Fruit fly (Drosophila melanogaster) whole organism, wandering third instar larva: ENCODE data around the gene S1P.
A peak's percentile ranks its signal among the peaks of the same experiment; 100 is the strongest.

Experiments used
- Abd-B ChIP-seq: fragments of >200 bp; optimal IDR thresholded peaks from 2 replicates; lab custom pipeline; 2017; ENCODE audit warnings: missing biosample characterization, missing genetic modification characterization
- CG32264 ChIP-seq: fragments of 200-800 bp; sonication (Bioruptor generic); optimal IDR thresholded peaks from 2 replicates; lab custom pipeline; 2016; ENCODE audit warnings: missing biosample characterization, missing genetic modification characterization
- CrebA ChIP-seq: fragments of 200-800 bp; sonication (Bioruptor generic); optimal IDR thresholded peaks from 2 replicates; lab custom pipeline; 2016; ENCODE audit warnings: missing biosample characterization, mild to moderate bottlenecking, missing genetic modification characterization, borderline replicate concordance
- Dfd ChIP-seq: fragments of >200 bp; optimal IDR thresholded peaks from 2 replicates; lab custom pipeline; 2017; ENCODE audit warnings: missing biosample characterization, missing genetic modification characterization
- Dif ChIP-seq: fragments of 200-275, 200-300 bp; sonication (Bioruptor generic); optimal IDR thresholded peaks from 2 replicates; lab custom pipeline; 2018; ENCODE audit warnings: missing biosample characterization, missing genetic modification characterization; ENCODE audit not compliant: partially characterized antibody
- GATAd ChIP-seq: sonication (Bioruptor generic); optimal IDR thresholded peaks from 2 replicates; lab custom pipeline; 2016; ENCODE audit warnings: missing biosample characterization, missing genetic modification characterization
- Hnf4 ChIP-seq: fragments of 200-800 bp; sonication (Bioruptor generic); optimal IDR thresholded peaks from 2 replicates; lab custom pipeline; 2016; ENCODE audit warnings: missing biosample characterization, mild to moderate bottlenecking, missing genetic modification characterization
- Hr78 ChIP-seq: fragments of >200 bp; optimal IDR thresholded peaks from 2 replicates; lab custom pipeline; 2017; ENCODE audit warnings: missing biosample characterization, missing genetic modification characterization
- Jra ChIP-seq: sonication (Bioruptor generic); optimal IDR thresholded peaks from 2 replicates; lab custom pipeline; 2016; ENCODE audit warnings: missing biosample characterization, missing genetic modification characterization
- Mio ChIP-seq: sonication (Bioruptor generic); optimal IDR thresholded peaks from 2 replicates; lab custom pipeline; 2016; ENCODE audit warnings: missing biosample characterization, missing genetic modification characterization
- N ChIP-seq: fragments of >200 bp; optimal IDR thresholded peaks from 2 replicates; lab custom pipeline; 2018; ENCODE audit warnings: missing biosample characterization, missing external identifiers, missing genetic modification characterization
- Rel ChIP-seq, 2 experiments: fragments of 200-800 bp; sonication (Bioruptor generic) in 1 of 2; optimal IDR thresholded peaks; 2 replicates in 1 of 2; 3 replicates in 1 of 2; lab custom pipeline; 2016 to 2019; ENCODE audit warnings: mild to moderate bottlenecking in 2 of 2, missing biosample characterization in 2 of 2, missing genetic modification characterization in 2 of 2, moderate library complexity in 1 of 2
- Sp1 ChIP-seq: fragments of 200-800 bp; sonication (Bioruptor generic); optimal IDR thresholded peaks from 3 replicates; lab custom pipeline; 2019; ENCODE audit warnings: missing biosample characterization, mild to moderate bottlenecking, missing genetic modification characterization, moderate library complexity
- Vsx2 ChIP-seq: fragments of 200-300, 225-300 bp; sonication (Bioruptor generic); optimal IDR thresholded peaks from 2 replicates; lab custom pipeline; 2018; ENCODE audit warnings: missing biosample characterization, missing genetic modification characterization; ENCODE audit not compliant: partially characterized antibody
- br ChIP-seq: fragments of 200-800 bp; sonication (Bioruptor generic); optimal IDR thresholded peaks from 2 replicates; lab custom pipeline; 2016; ENCODE audit warnings: missing biosample characterization, missing genetic modification characterization
- brk ChIP-seq: fragments of 200-800 bp; sonication (Bioruptor generic); optimal IDR thresholded peaks from 2 replicates; lab custom pipeline; 2016; ENCODE audit warnings: missing biosample characterization, mild to moderate bottlenecking, missing genetic modification characterization
- dl ChIP-seq, 2 experiments: fragments of 175-275, 200-275 bp in 1 of 2; fragments of 200-275 bp in 1 of 2; sonication (Bioruptor generic); optimal IDR thresholded peaks; lab custom pipeline; 2018; ENCODE audit warnings: mild to moderate bottlenecking in 2 of 2, missing biosample characterization in 2 of 2, missing genetic modification characterization in 2 of 2, moderate library complexity in 2 of 2; ENCODE audit not compliant: partially characterized antibody in 2 of 2, insufficient read depth in 1 of 2
- dsf ChIP-seq: sonication (Bioruptor generic); optimal IDR thresholded peaks from 2 replicates; lab custom pipeline; 2016; ENCODE audit warnings: missing biosample characterization, missing genetic modification characterization, borderline replicate concordance
- foxo ChIP-seq, 2 experiments: fragments of 200-800 bp; sonication (Bioruptor generic); optimal IDR thresholded peaks; 2 replicates in 1 of 2; 3 replicates in 1 of 2; lab custom pipeline; 2016 to 2017; ENCODE audit warnings: missing biosample characterization in 2 of 2, missing genetic modification characterization in 2 of 2
- fru ChIP-seq: fragments of 200-800 bp; sonication (Bioruptor generic); optimal IDR thresholded peaks from 3 replicates; lab custom pipeline; 2016; ENCODE audit warnings: missing biosample characterization, mild to moderate bottlenecking, missing genetic modification characterization
- h ChIP-seq: fragments of 200-800 bp; sonication (Bioruptor generic); optimal IDR thresholded peaks from 3 replicates; lab custom pipeline; 2016; ENCODE audit warnings: missing biosample characterization, mild to moderate bottlenecking, missing genetic modification characterization
- jim ChIP-seq: fragments of 175-275, 200-325 bp; sonication (Bioruptor generic); optimal IDR thresholded peaks from 2 replicates; lab custom pipeline; 2016; ENCODE audit warnings: missing biosample characterization, mild to moderate bottlenecking, missing genetic modification characterization
- lola ChIP-seq: fragments of >200 bp; optimal IDR thresholded peaks from 2 replicates; lab custom pipeline; 2017; ENCODE audit warnings: missing biosample characterization, missing genetic modification characterization
- sage ChIP-seq: fragments of 200-800 bp; sonication (Bioruptor generic); optimal IDR thresholded peaks from 2 replicates; lab custom pipeline; 2016; ENCODE audit warnings: missing biosample characterization, mild to moderate bottlenecking, missing genetic modification characterization
- sv ChIP-seq: fragments of 200-800 bp; sonication (Bioruptor generic); optimal IDR thresholded peaks from 3 replicates; lab custom pipeline; 2016; ENCODE audit warnings: missing biosample characterization, missing genetic modification characterization
- tai ChIP-seq: sonication (Bioruptor generic); optimal IDR thresholded peaks from 2 replicates; lab custom pipeline; 2016; ENCODE audit warnings: missing biosample characterization, missing genetic modification characterization
- usp ChIP-seq: fragments of >200 bp; optimal IDR thresholded peaks from 2 replicates; lab custom pipeline; 2017; ENCODE audit warnings: missing biosample characterization, missing genetic modification characterization
- woc ChIP-seq: sonication (Bioruptor generic); optimal IDR thresholded peaks from 2 replicates; lab custom pipeline; 2016; ENCODE audit warnings: missing biosample characterization, mild to moderate bottlenecking, missing genetic modification characterization

The S1P gene

DNA sequence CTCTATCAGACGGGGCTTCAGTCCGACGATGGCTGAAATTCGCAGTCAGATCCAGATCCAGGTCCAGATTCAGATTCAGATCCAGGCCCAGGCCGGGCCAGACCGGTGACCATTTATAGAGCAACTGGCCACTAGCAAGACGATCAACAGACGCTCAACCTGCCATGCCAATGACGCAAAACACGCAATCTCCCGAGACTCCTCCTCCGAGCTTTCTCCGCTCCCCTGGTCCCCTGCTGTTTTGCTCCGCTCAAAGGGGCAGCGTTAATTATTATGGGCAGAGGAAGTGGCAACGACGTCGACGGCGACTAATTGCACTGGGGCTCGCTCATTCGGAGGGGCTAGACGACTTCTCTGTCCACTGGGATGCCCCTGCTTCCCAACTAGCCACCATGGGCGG is 34.2 kb upstream of the S1P start:
- TF ChIP-seq dsf (no peak), GATAd (GFP tag; lab: Kevin White, UChicago) (no peak), br (GFP tag; lab: Kevin White, UChicago) (no peak), lola (GFP tag; lab: Kevin White, UChicago) (no peak), jim (GFP tag; lab: Kevin White, UChicago) (no peak), Abd-B (GFP tag; lab: Kevin White, UChicago) (no peak), Hnf4 (GFP tag; lab: Kevin White, UChicago) (no peak), brk (GFP tag; lab: Kevin White, UChicago) (no peak), Vsx2 (GFP tag; lab: Kevin White, UChicago) (no peak)

DNA sequence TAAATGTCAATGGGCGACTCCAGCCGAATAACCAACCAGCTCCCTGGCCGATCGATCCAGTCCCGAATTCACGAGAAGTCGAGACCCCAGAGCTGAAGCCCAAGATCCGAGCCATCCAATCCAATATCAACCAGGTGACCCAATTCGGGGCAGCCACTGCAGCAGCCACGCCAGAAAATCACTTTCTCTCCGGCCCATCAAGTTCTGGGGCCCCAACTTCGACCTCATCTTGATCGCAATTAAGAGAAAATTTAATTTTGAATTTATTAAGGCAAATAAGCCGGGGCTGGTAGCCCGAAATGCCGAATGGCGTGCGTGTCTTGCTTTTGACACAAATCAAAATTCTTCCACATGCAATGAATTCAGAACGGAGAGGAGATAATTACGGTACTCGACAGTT is 30.7 kb upstream of the S1P start:
- TF ChIP-seq CrebA (no peak), sage (GFP tag; lab: Kevin White, UChicago) (no peak), foxo (GFP tag; optimal IDR thresholded peaks at IDR 0.05; lab: Kevin White, UChicago) (no peak), usp (no peak), N (GFP tag; lab: Kevin White, UChicago) (no peak)
- TF ChIP-seq, all 38 proteins: peak for 0

DNA sequence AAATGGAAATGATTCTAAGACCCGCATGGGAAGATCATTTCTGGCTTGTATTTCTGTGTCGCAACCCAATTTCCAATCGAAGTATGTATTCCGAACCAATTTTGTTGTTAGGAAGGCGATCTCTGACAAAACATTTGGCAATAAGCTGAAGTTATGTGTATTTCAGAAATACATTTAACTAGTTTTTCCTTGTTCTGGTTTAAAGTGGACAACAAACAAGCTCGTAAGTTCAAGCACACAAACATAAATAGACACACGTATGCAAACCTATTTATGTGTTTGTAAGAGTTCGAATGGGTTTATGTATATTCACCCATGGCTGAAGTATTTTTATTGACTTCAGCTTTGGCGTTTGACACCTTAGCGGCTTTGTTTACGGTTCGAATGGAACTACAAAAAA is 28.7 kb upstream of the S1P start:
- TF ChIP-seq dsf (no peak), fru (no peak), tai (no peak), Hr78 (no peak), foxo (GFP tag; optimal IDR thresholded peaks at IDR 0.05; lab: Kevin White, UChicago) (no peak), sv (GFP tag; lab: Kevin White, UChicago) (no peak)

DNA sequence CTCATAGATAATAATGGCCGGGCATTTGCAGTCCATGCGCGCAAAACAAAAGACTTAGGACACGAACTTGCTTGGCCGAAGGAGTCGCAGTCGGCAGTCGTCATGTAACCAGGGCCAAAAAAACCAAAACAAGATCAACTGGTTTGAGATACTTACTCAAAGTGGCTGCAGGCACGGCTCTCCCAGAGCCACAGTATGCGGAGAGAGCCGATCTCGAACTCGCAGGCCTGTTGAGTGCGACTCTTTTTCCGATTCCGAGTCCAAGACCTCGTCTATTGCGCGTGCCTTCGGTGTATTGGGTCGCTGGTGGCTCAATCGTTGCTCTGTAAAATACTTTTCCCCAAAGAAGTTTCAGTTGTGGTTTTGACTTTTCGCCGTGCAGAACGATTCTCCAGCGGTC is 27.4 kb upstream of the S1P start, which contains the start of gene CG43980:
CG43980 (plus strand) TSS at position 352 of the 400 bp plus-strand sequence.
- TF ChIP-seq Mio (no peak), Sp1 (GFP tag; lab: Kevin White, UChicago) (no peak), dl (GFP tag; optimal IDR thresholded peaks at IDR 0.05; lab: Kevin White, UChicago; ENCODE audit: insufficient read depth in 1 of 2, partially characterized antibody in 2 of 2) (peak; percentile 66 to 81), woc (no peak), CrebA (no peak), N (GFP tag; lab: Kevin White, UChicago) (no peak), Dfd (GFP tag; lab: Kevin White, UChicago) (no peak), Dif (GFP tag; lab: Kevin White, UChicago) (peak; percentile 84), br (GFP tag; lab: Kevin White, UChicago) (peak; percentile 12), CG32264 (no peak), Hr78 (no peak), lola (GFP tag; lab: Kevin White, UChicago) (no peak), h (peak; percentile 14), Vsx2 (GFP tag; lab: Kevin White, UChicago) (peak; percentile 79), Rel (GFP tag; optimal IDR thresholded peaks at IDR 0.05; lab: Kevin White, UChicago) (peak; percentile 25), Rel (tag; optimal IDR thresholded peaks at IDR 0.05; lab: Kevin White, UChicago) (no peak), brk (GFP tag; lab: Kevin White, UChicago) (no peak)

DNA sequence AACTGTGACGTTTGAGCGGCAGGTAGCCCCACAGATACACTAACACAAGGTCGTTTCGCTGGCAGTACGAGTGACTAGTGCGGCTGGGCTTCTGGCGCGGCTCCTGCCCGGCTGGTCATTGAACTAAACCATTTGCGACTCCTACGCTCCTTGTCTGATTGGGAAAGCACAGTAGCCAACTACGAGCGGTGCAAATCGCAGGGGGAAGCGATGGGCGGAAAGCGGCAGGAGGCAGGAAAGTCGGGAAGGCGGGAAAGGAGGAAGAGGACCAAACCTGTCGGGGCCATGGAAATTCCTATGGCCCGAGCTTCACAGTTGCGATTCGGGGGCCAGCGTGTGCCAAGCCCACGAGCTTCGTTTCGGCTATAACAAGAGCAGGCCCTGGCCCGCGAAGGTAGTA is 27.0 kb upstream of the S1P start:
- TF ChIP-seq br (GFP tag; lab: Kevin White, UChicago) (no peak), woc (peak; percentile 17), N (GFP tag; lab: Kevin White, UChicago) (no peak), Vsx2 (GFP tag; lab: Kevin White, UChicago) (no peak)

DNA sequence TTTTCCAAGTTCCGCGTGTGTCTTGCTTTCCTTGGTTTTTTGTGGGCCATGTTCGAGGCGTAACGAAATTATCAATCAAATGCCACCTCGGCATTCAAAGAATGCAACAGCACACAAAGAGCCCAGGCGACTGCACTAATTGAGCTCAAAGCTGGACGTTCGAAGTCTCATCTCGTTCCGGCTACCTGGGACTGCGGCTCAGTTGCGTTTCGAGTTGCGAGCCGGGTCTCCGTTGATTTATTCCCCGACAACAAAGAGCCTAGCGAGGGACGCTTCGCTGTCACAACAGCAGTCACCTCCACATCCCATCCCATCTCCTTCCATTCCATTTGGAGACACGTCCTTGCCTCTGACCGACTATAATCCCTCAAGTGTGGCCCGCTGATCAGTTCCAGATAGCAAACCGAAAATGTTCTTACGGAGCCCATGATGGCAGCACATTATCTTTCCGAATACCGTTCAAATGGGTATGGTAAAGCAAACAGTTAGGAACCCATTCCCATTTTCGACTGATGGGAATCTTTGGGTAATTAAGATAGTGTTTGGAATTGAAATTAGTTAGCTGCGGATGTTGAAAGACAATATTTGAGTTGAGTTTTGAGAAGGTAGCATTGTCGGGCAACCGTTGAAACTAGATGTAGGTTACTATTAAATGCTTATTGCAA is 25.9 kb upstream of the S1P start:
- TF ChIP-seq N (GFP tag; lab: Kevin White, UChicago) (no peak), dsf (no peak), usp (no peak), CG32264 (no peak), Hnf4 (GFP tag; lab: Kevin White, UChicago) (no peak), Jra (GFP tag; lab: Kevin White, UChicago) (no peak), Hr78 (no peak), Abd-B (GFP tag; lab: Kevin White, UChicago) (no peak), Sp1 (GFP tag; lab: Kevin White, UChicago) (no peak), dl (GFP tag; optimal IDR thresholded peaks at IDR 0.05; lab: Kevin White, UChicago; ENCODE audit: insufficient read depth in 1 of 2, partially characterized antibody in 2 of 2) (no peak)
- TF ChIP-seq, all 38 proteins: peak for 0
